Worm (Caenorhabditis elegans) whole organism, early embryonic: Measurements from ENCODE around the gene pdtf-1.

Experiments
- B0310.2 ChIP-seq: sonication (generic microtip); optimal IDR thresholded peaks from 2 replicates; lab custom pipeline; 2016; ENCODE audit warnings: mild to moderate bottlenecking, missing genetic modification characterization, missing compliant biosample characterization
- F13C5.2 ChIP-seq: sonication (generic microtip); optimal IDR thresholded peaks from 2 replicates; lab custom pipeline; 2017; ENCODE audit warnings: mild to moderate bottlenecking, missing genetic modification characterization, inconsistent platforms, missing compliant biosample characterization
- aly-1 ChIP-seq: sonication (generic microtip); optimal IDR thresholded peaks from 2 replicates; lab custom pipeline; 2016; ENCODE audit warnings: missing genetic modification characterization, missing compliant biosample characterization
- ama-1 ChIP-seq: fragments of 150-350 bp; optimal IDR thresholded peaks from 2 replicates; lab custom pipeline; 2014
- ceh-36 ChIP-seq: sonication (generic microtip); optimal IDR thresholded peaks from 2 replicates; lab custom pipeline; 2016; ENCODE audit warnings: missing genetic modification characterization, inconsistent platforms, missing compliant biosample characterization
- flt-1 ChIP-seq: fragments of 200-800 bp; sonication (Bioruptor generic); IDR thresholded peaks from 2 replicates; pipeline ENCODE4 v1.3.6; 2022; ENCODE audit warnings: missing genetic modification characterization, missing compliant biosample characterization
- hmg-4 ChIP-seq: fragments of 200-800 bp; sonication (Bioruptor generic); optimal IDR thresholded peaks from 2 replicates; lab custom pipeline; 2018; ENCODE audit warnings: mild to moderate bottlenecking, missing genetic modification characterization, missing compliant biosample characterization
- hnd-1 ChIP-seq: sonication (generic microtip); optimal IDR thresholded peaks from 2 replicates; lab custom pipeline; 2016; ENCODE audit warnings: missing genetic modification characterization, missing compliant biosample characterization
- pes-1 ChIP-seq: fragments of 200-800 bp; sonication (Bioruptor generic); IDR thresholded peaks from 2 replicates; pipeline ENCODE4 v1.3.6; 2022; ENCODE audit warnings: missing genetic modification reagents, missing genetic modification characterization, missing compliant biosample characterization
- scrt-1 ChIP-seq: fragments of 200-800 bp; sonication (Bioruptor generic); IDR thresholded peaks from 2 replicates; pipeline ENCODE4 v1.3.6; 2022; ENCODE audit warnings: missing genetic modification characterization, missing compliant biosample characterization
- sea-1 ChIP-seq: fragments of 200-800 bp; sonication (Bioruptor generic); conservative IDR thresholded peaks from 2 replicates; pipeline ENCODE4 v1.3.6; 2022; ENCODE audit warnings: missing genetic modification characterization, missing compliant biosample characterization
- tbx-11 ChIP-seq: fragments of 200-800 bp; sonication (Bioruptor generic); IDR thresholded peaks from 2 replicates; pipeline ENCODE4 v1.3.6; 2022; ENCODE audit warnings: missing genetic modification characterization, missing compliant biosample characterization
- tbx-37 ChIP-seq: fragments of 200-800 bp; sonication (Bioruptor generic); conservative IDR thresholded peaks from 2 replicates; pipeline ENCODE4 v1.3.6; 2022; ENCODE audit warnings: missing genetic modification reagents, missing genetic modification characterization, missing compliant biosample characterization
- tra-4 ChIP-seq: sonication (generic microtip); optimal IDR thresholded peaks from 2 replicates; lab custom pipeline; 2017; ENCODE audit warnings: missing genetic modification characterization, missing compliant biosample characterization

DNA sequence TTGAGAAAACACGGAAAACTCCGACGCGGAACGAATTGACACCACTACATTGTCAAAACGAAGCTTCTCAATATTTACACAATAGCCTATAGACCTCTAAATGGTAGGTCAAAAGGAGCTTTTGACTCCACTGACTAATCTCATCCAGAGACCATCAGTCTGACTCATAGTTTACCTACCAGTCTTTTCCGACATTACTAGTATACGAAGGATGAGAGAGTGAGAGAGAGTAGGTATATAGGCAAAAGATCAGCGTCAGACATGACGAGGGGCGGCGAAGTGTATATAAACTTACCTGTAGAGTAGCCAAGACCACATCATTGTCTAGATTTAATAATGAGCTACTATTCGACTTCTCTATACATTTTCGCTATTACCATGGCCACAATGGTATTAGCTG is 54.3 kb downstream of the pdtf-1 start, which contains the start of gene srlf-3:
- TF ChIP-seq tbx-11 (GFP tag; lab: Robert Waterston, UW) (no peak), ama-1 (lab: Kevin White, UChicago) (no peak), F13C5.2 (tag; lab: Kevin White, UChicago) (no peak), ceh-36 (tag; lab: Kevin White, UChicago) (no peak), flt-1 (GFP tag; lab: Robert Waterston, UW) (no peak), aly-1 (tag; lab: Kevin White, UChicago) (no peak), scrt-1 (no peak), tbx-37 (GFP tag; lab: Robert Waterston, UW) (no peak), B0310.2 (tag; lab: Kevin White, UChicago) (no peak), hmg-4 (GFP tag; lab: Kevin White, UChicago) (no peak), hnd-1 (no peak), tra-4 (tag; lab: Kevin White, UChicago) (no peak), sea-1 (GFP tag; lab: Robert Waterston, UW) (no peak), pes-1 (GFP tag; lab: Robert Waterston, UW) (no peak)
